Fruit fly (Drosophila melanogaster) whole organism, embryonic: Measurements from ENCODE around the gene Atg2.

Experiments used
- Ravus ChIP-seq: fragments of 200-800 bp; sonication (Bioruptor generic); IDR thresholded peaks from 2 replicates; pipeline ENCODE4 v1.3.6; 2022; ENCODE audit warnings: missing biosample characterization, missing genetic modification characterization
- az2 ChIP-seq: fragments of 200-800 bp; sonication (Bioruptor generic); optimal IDR thresholded peaks from 3 replicates; lab custom pipeline; 2016; ENCODE audit warnings: missing biosample characterization, missing genetic modification characterization
- cad ChIP-seq: fragments of >200 bp; optimal IDR thresholded peaks from 2 replicates; lab custom pipeline; 2017; ENCODE audit warnings: missing biosample characterization, missing genetic modification characterization

DNA sequence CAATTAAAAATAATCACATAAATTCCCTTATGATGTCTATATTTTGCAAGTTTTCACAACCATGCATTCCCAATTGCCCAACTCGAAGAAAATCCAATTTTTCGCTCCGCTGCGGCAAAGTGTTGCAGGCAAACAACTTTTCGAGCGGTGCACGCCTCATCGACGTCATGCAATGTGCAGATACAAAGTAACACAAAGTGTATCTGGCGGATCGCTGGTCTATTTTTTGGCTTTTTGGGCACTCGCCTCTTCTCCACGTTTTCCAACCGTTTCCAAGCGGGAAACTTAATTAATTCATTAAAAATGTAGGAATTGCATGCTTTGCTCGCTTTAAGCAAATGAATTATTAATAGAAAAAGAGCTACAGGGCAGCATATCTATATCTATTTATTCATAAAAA is 44.6 kb downstream of the Atg2 start:
- TF ChIP-seq az2: no peak
- no peak for TF ChIP-seq Ravus (GFP tag; lab: Robert Waterston, UW)
- no peak for TF ChIP-seq cad (GFP tag; lab: Kevin White, UChicago)
